Fruit fly (Drosophila melanogaster): ENCODE measurements around the gene CG17648.

Gene CG17648

dm6 chr2L:1719971-1720370 lies 32.1 kb upstream of the CG17648 start:
- TF ChIP-seq ssp (GFP tag; IDR thresholded peaks at IDR 0.05) = no peak
- TF ChIP-seq CG15073 (GFP tag; optimal IDR thresholded peaks at IDR 0.05) = no peak
- no peak for TF ChIP-seq CG17385 (GFP tag; optimal IDR thresholded peaks at IDR 0.05)
- TF ChIP-seq CG4730 (GFP tag; IDR thresholded peaks at IDR 0.05) = no peak
- TF ChIP-seq Med (GFP tag) = peak; percentile 46
- TF ChIP-seq H2.0 (GFP tag; IDR thresholded peaks at IDR 0.05) = no peak
- TF ChIP-seq Pdp1 (GFP tag; optimal IDR thresholded peaks at IDR 0.05) = peak in 1 of 2 experiments; percentile 49
- TF ChIP-seq ftz-f1 (GFP tag; optimal IDR thresholded peaks at IDR 0.05) = no peak
- TF ChIP-seq chinmo (GFP tag; IDR thresholded peaks at IDR 0.05; ENCODE audit: partially characterized antibody) = 0 out of 4 replicates have a peak, but pooled peaks have one; percentile 57
- no peak for TF ChIP-seq Meics (GFP tag; optimal IDR thresholded peaks at IDR 0.05)
- no peak for TF ChIP-seq NFAT (GFP tag; IDR thresholded peaks at IDR 0.05)
- no peak for TF ChIP-seq jing (GFP tag; optimal IDR thresholded peaks at IDR 0.05)
- no peak for TF ChIP-seq CG34376 (GFP tag; optimal IDR thresholded peaks at IDR 0.05)
- TF ChIP-seq Awh (GFP tag; IDR thresholded peaks at IDR 0.05) = no peak
- no peak for TF ChIP-seq Camta (GFP tag; optimal IDR thresholded peaks at IDR 0.05)
- peak; percentile 38 for TF ChIP-seq sug (tag; optimal IDR thresholded peaks at IDR 0.05)
- no peak for TF ChIP-seq E2f2 (GFP tag; IDR thresholded peaks at IDR 0.05)
- TF ChIP-seq tna (GFP tag; IDR thresholded peaks at IDR 0.05; ENCODE audit: partially characterized antibody) = no peak
- no peak for TF ChIP-seq CG17186 (GFP tag; optimal IDR thresholded peaks at IDR 0.05)

dm6 chr2L:1720846-1721506 lies 31.1 kb upstream of the CG17648 start:
- TF ChIP-seq Hr78 (GFP tag; optimal IDR thresholded peaks at IDR 0.05) (no peak), CG8290 (GFP tag; optimal IDR thresholded peaks at IDR 0.05) (peak; percentile 1), CG8290 (tag; optimal IDR thresholded peaks at IDR 0.05) (no peak), Med (GFP tag) (peak; percentile 69), CG12769 (tag; optimal IDR thresholded peaks at IDR 0.05) (peak; percentile 51), CG7987 (GFP tag; optimal IDR thresholded peaks at IDR 0.05) (peak; percentile 8), cwo (GFP tag; optimal IDR thresholded peaks at IDR 0.05) (peak; percentile 81), gce (GFP tag; IDR thresholded peaks at IDR 0.05) (no peak), GATAe (GFP tag; conservative IDR thresholded peaks at IDR 0.05) (peak; percentile 72), CG11723 (GFP tag; optimal IDR thresholded peaks at IDR 0.05) (no peak), Pdp1 (GFP tag; optimal IDR thresholded peaks at IDR 0.05) (peak in 1 of 2 experiments; percentile 4), CG43689 (GFP tag; IDR thresholded peaks at IDR 0.05) (no peak), lov (optimal IDR thresholded peaks at IDR 0.05) (no peak), lov (GFP tag; IDR thresholded peaks at IDR 0.05) (0 out of 3 replicates have a peak, but pooled peaks have one; percentile 36), sd (tag; optimal IDR thresholded peaks at IDR 0.05) (peak; percentile 96), cg (GFP tag; optimal IDR thresholded peaks at IDR 0.05) (peak; percentile 13), CG15479 (GFP tag; optimal IDR thresholded peaks at IDR 0.05) (no peak), grn (GFP tag; optimal IDR thresholded peaks at IDR 0.05) (peak; percentile 12), sug (tag; optimal IDR thresholded peaks at IDR 0.05) (peak; percentile 98), CG34376 (GFP tag; optimal IDR thresholded peaks at IDR 0.05) (peak; percentile 72), mirr (GFP tag; optimal IDR thresholded peaks at IDR 0.05) (peak; percentile 44), CG10543 (GFP tag; optimal IDR thresholded peaks at IDR 0.05) (peak; percentile 34), lab (GFP tag; optimal IDR thresholded peaks at IDR 0.05) (peak; percentile 35), exex (tag; optimal IDR thresholded peaks at IDR 0.05) (peak; percentile 58), NFAT (GFP tag; IDR thresholded peaks at IDR 0.05) (peak; percentile 47; the same call in 1 of the 2 replicates), crol (GFP tag; IDR thresholded peaks at IDR 0.05) (peak; percentile 26; the same call in 1 of the 2 replicates), chinmo (GFP tag; IDR thresholded peaks at IDR 0.05; ENCODE audit: partially characterized antibody) (0 out of 4 replicates have a peak, but pooled peaks have one; percentile 33), rib (GFP tag; IDR thresholded peaks at IDR 0.05) (peak; percentile 76; the same call in 1 of the 2 replicates), Dbx (GFP tag; IDR thresholded peaks at IDR 0.05) (0 out of 3 replicates have a peak, but pooled peaks have one; percentile 10), CG17829 (tag; optimal IDR thresholded peaks at IDR 0.05) (no peak)
